Worm (Caenorhabditis elegans): Measurements from ENCODE around the gene C50E3.5.

DNA sequence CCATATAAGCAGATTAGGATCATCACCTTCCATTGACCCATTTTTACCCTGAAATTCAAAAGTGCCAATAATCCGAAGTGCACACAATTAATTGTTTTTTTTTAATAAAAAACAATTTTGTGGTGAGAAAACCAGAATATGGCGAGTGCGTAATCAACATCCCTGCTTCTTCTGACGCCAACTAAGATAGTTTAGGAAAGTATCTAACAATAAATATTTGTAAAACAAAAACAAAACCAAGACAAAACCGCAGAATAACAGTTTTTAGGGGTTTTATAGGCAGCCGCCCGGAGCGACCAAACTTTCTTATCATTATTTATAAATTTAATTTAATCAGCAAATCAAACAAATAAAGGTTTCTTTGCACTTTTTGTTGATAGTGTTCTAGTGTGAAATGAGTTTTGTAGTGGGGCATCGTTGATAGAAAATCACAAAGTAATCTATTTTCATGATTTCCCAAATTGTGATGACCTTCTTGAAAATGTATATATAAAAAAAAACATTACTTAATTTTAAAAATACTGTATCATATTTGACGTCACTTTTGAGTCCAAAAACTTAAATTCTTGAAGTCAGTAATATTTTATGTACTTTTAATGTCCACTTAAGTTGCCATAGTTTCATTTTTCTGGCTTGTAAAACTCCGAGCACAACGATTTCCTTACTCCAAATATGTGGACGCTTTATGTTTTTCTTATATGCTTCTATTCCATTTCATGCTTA lies 22.1 kb downstream of the C50E3.5 start, which contains the start of the genes folt-3 and clec-214:
- no peak for TF ChIP-seq ama-1 (optimal IDR thresholded peaks at IDR 0.05)
- TF ChIP-seq ama-1 (GFP tag; optimal IDR thresholded peaks at IDR 0.05): no peak
- TF ChIP-seq tlf-1 (GFP tag; optimal IDR thresholded peaks at IDR 0.05): no peak
- no peak for TF ChIP-seq snpc-4 (GFP tag; optimal IDR thresholded peaks at IDR 0.05)
- no peak for TF ChIP-seq snpc-4 (tag; optimal IDR thresholded peaks at IDR 0.05)
- TF ChIP-seq hsf-1 (GFP tag; IDR thresholded peaks at IDR 0.05): no peak
- TF ChIP-seq F57C9.4 (tag; optimal IDR thresholded peaks at IDR 0.05): no peak
- no peak for TF ChIP-seq unc-130 (GFP tag; optimal IDR thresholded peaks at IDR 0.05)
- no peak for TF ChIP-seq die-1 (tag; optimal IDR thresholded peaks at IDR 0.05)

All from whole organism, young adult.